Fruit fly (Drosophila melanogaster): ENCODE data around the gene SPH93.

dm6 chr2L:17498721-17499120 is 43.0 kb upstream of the SPH93 start, which contains the start of gene CG15142:
- no peak for TF ChIP-seq ttk (optimal IDR thresholded peaks at IDR 0.05)
- TF ChIP-seq insv (optimal IDR thresholded peaks at IDR 0.05) = no peak

Measured in Kc167 (cell line).